Fruit fly (Drosophila melanogaster) whole organism, embryonic: ENCODE results near the gene salr.

ENCODE experiments used
- Antp ChIP-seq: fragments of 200-800 bp; sonication (Bioruptor generic); optimal IDR thresholded peaks from 3 replicates; lab custom pipeline; 2016; ENCODE audit warnings: missing biosample characterization, missing genetic modification characterization
- Asciz ChIP-seq: fragments of 200-800 bp; sonication (Bioruptor generic); optimal IDR thresholded peaks from 2 replicates; lab custom pipeline; 2017; ENCODE audit warnings: missing biosample characterization, mild to moderate bottlenecking, missing genetic modification characterization, missing genetic modification reagents
- Awh ChIP-seq: fragments of 200-800 bp; sonication (Bioruptor generic); IDR thresholded peaks from 2 replicates; pipeline ENCODE4, ENCODE4 v1.3.6; 2022; ENCODE audit warnings: missing biosample characterization, missing genetic modification characterization
- Bgb ChIP-seq: fragments of 200-800 bp; sonication (Bioruptor generic); IDR thresholded peaks from 2 replicates; pipeline ENCODE4 v1.3.6; 2022; ENCODE audit warnings: missing biosample characterization, missing genetic modification characterization; ENCODE audit not compliant: partially characterized antibody
- C15 ChIP-seq: fragments of 200-800 bp; sonication (Bioruptor generic); IDR thresholded peaks from 3 replicates; pipeline ENCODE4 v1.3.6; 2022; ENCODE audit warnings: missing biosample characterization, missing genetic modification characterization
- CG10147 ChIP-seq: fragments of 200-800 bp; sonication (Bioruptor generic); optimal IDR thresholded peaks from 2 replicates; lab custom pipeline; 2019; ENCODE audit warnings: missing biosample characterization, mild to moderate bottlenecking, missing genetic modification characterization, moderate library complexity
- CG10267 ChIP-seq: fragments of 200-800 bp; sonication (Bioruptor generic); optimal IDR thresholded peaks from 2 replicates; lab custom pipeline; 2018; ENCODE audit warnings: missing biosample characterization, mild to moderate bottlenecking, missing genetic modification characterization, moderate library complexity
- CG11085 ChIP-seq: fragments of 200-800 bp; sonication (Bioruptor generic); IDR thresholded peaks from 2 replicates; pipeline ENCODE4 v1.3.6; 2022; ENCODE audit warnings: missing biosample characterization, missing genetic modification characterization
- CG11093 ChIP-seq: fragments of 200-800 bp; sonication (Bioruptor generic); IDR thresholded peaks from 3 replicates; pipeline ENCODE4 v1.3.6; 2022; ENCODE audit warnings: missing biosample characterization, missing genetic modification characterization
- CG11456 ChIP-seq: fragments of 200-800 bp; sonication (Bioruptor generic); IDR thresholded peaks from 3 replicates; pipeline ENCODE4 v1.3.6; 2022; ENCODE audit warnings: missing biosample characterization, missing genetic modification characterization
- CG12155 ChIP-seq: fragments of 200-800 bp; sonication (Bioruptor generic); optimal IDR thresholded peaks from 3 replicates; lab custom pipeline; 2016; ENCODE audit warnings: missing biosample characterization, missing genetic modification characterization
- CG1602 ChIP-seq: fragments of 200-800 bp; sonication (Bioruptor generic); optimal IDR thresholded peaks from 3 replicates; lab custom pipeline; 2016; ENCODE audit warnings: missing biosample characterization, missing genetic modification characterization
- CG16815 ChIP-seq: fragments of 200-800 bp; sonication (Bioruptor generic); optimal IDR thresholded peaks from 3 replicates; lab custom pipeline; 2017; ENCODE audit warnings: missing biosample characterization, mild to moderate bottlenecking, missing genetic modification characterization
- CG2199 ChIP-seq: fragments of 200-800 bp; sonication (Bioruptor generic); IDR thresholded peaks from 3 replicates; pipeline ENCODE4 v1.3.6; 2022; ENCODE audit warnings: missing biosample characterization, missing genetic modification characterization
- CG2678 ChIP-seq: fragments of 200-800 bp; sonication (Bioruptor generic); optimal IDR thresholded peaks from 3 replicates; lab custom pipeline; 2019; ENCODE audit warnings: missing biosample characterization, mild to moderate bottlenecking, missing genetic modification characterization, moderate library complexity
- CG3065 ChIP-seq: fragments of 200-800 bp; sonication (Bioruptor generic); optimal IDR thresholded peaks from 2 replicates; lab custom pipeline; 2016; ENCODE audit warnings: missing biosample characterization, missing genetic modification characterization
- CG31441 ChIP-seq: fragments of 200-800 bp; sonication (Bioruptor generic); IDR thresholded peaks from 2 replicates; pipeline ENCODE4 v1.3.6; 2022; ENCODE audit warnings: missing biosample characterization, missing genetic modification characterization
- CG33557 ChIP-seq: fragments of 200-800 bp; sonication (Bioruptor generic); optimal IDR thresholded peaks from 2 replicates; lab custom pipeline; 2019; ENCODE audit warnings: missing biosample characterization, mild to moderate bottlenecking, missing genetic modification characterization, moderate library complexity
- CG3838 ChIP-seq: fragments of 200-800 bp; sonication (Bioruptor generic); optimal IDR thresholded peaks from 3 replicates; lab custom pipeline; 2016; ENCODE audit warnings: missing biosample characterization, missing genetic modification characterization
- CG4404 ChIP-seq: fragments of 200-800 bp; sonication (Bioruptor generic); IDR thresholded peaks from 2 replicates; pipeline ENCODE4 v1.3.6; 2022; ENCODE audit warnings: missing biosample characterization, missing genetic modification characterization
- CG4617 ChIP-seq: fragments of 200-800 bp; sonication (Bioruptor generic); optimal IDR thresholded peaks from 3 replicates; lab custom pipeline; 2016; ENCODE audit warnings: missing biosample characterization, missing genetic modification characterization, borderline replicate concordance
- CG4730 ChIP-seq: fragments of 200-800 bp; sonication (Bioruptor generic); IDR thresholded peaks from 2 replicates; pipeline ENCODE4 v1.3.6; 2022; ENCODE audit warnings: missing biosample characterization, missing genetic modification characterization
- CG5953 ChIP-seq: fragments of 200-800 bp; sonication (Bioruptor generic); IDR thresholded peaks from 2 replicates; pipeline ENCODE4 v1.3.6; 2022; ENCODE audit warnings: missing biosample characterization, missing genetic modification characterization
- CG6813 ChIP-seq: fragments of 200-800 bp; sonication (Bioruptor generic); optimal IDR thresholded peaks from 2 replicates; lab custom pipeline; 2017; ENCODE audit warnings: missing biosample characterization, missing genetic modification characterization, mild to moderate bottlenecking, moderate library complexity, missing genetic modification reagents
- CG7271 ChIP-seq: fragments of 200-800 bp; sonication (Bioruptor generic); optimal IDR thresholded peaks from 2 replicates; lab custom pipeline; 2018; ENCODE audit warnings: missing biosample characterization, mild to moderate bottlenecking, missing genetic modification characterization, moderate library complexity
- CG7357 ChIP-seq: fragments of 200-800 bp; sonication (Bioruptor generic); IDR thresholded peaks from 3 replicates; pipeline ENCODE4 v1.3.6; 2022; ENCODE audit warnings: missing biosample characterization, missing genetic modification characterization
- CG8281 ChIP-seq: fragments of 200-800 bp; sonication (Bioruptor generic); optimal IDR thresholded peaks from 2 replicates; lab custom pipeline; 2018; ENCODE audit warnings: missing biosample characterization, mild to moderate bottlenecking, missing genetic modification characterization, moderate library complexity
- CG9797 ChIP-seq: fragments of 200-800 bp; sonication (Bioruptor generic); optimal IDR thresholded peaks from 3 replicates; lab custom pipeline; 2018; ENCODE audit warnings: missing biosample characterization, mild to moderate bottlenecking, missing genetic modification characterization
- CoRest ChIP-seq: fragments of 200-800 bp; sonication (Bioruptor generic); optimal IDR thresholded peaks from 3 replicates; lab custom pipeline; 2018; ENCODE audit warnings: missing biosample characterization, mild to moderate bottlenecking, missing genetic modification characterization, moderate library complexity
- Dref ChIP-seq: fragments of 200-800 bp; sonication (Bioruptor generic); IDR thresholded peaks from 2 replicates; pipeline ENCODE4 v1.3.6; 2022; ENCODE audit warnings: missing biosample characterization, missing genetic modification characterization
- E2f1 ChIP-seq: fragments of 200-800 bp; sonication (Bioruptor generic); IDR thresholded peaks from 2 replicates; pipeline ENCODE4 v1.3.6; 2022; ENCODE audit warnings: missing biosample characterization, missing genetic modification characterization
- HmgD ChIP-seq: fragments of 200-800 bp; sonication (Bioruptor generic); optimal IDR thresholded peaks from 3 replicates; lab custom pipeline; 2016; ENCODE audit warnings: missing biosample characterization, missing genetic modification characterization
- Lhr ChIP-seq: fragments of 200-800 bp; sonication (Bioruptor generic); optimal IDR thresholded peaks from 3 replicates; lab custom pipeline; 2017; ENCODE audit warnings: mild to moderate bottlenecking, missing biosample characterization, missing genetic modification reagents, missing genetic modification characterization
- Sox102F ChIP-seq: fragments of 200-800 bp; sonication (Bioruptor generic); optimal IDR thresholded peaks from 2 replicates; lab custom pipeline; 2018; ENCODE audit warnings: missing biosample characterization, mild to moderate bottlenecking, missing genetic modification characterization, moderate library complexity
- Spps ChIP-seq: fragments of 200-800 bp; sonication (Bioruptor generic); optimal IDR thresholded peaks from 2 replicates; lab custom pipeline; 2018; ENCODE audit warnings: missing biosample characterization, mild to moderate bottlenecking, missing genetic modification characterization
- Usf ChIP-seq: fragments of 200-800 bp; sonication (Bioruptor generic); optimal IDR thresholded peaks from 2 replicates; lab custom pipeline; 2017; ENCODE audit warnings: missing genotype, missing biosample characterization, missing genetic modification characterization
- al ChIP-seq: fragments of 200-800 bp; sonication (Bioruptor generic); IDR thresholded peaks from 2 replicates; pipeline ENCODE4 v1.3.6; 2022; ENCODE audit warnings: missing biosample characterization, missing genetic modification characterization
- ase ChIP-seq: fragments of 200-800 bp; sonication (Bioruptor generic); IDR thresholded peaks from 3 replicates; pipeline ENCODE4 v1.3.6; 2022; ENCODE audit warnings: missing biosample characterization, missing genetic modification characterization
- br ChIP-seq: fragments of >200 bp; optimal IDR thresholded peaks from 2 replicates; lab custom pipeline; 2017
- bsh ChIP-seq, 2 experiments: fragments of 200-800 bp; sonication (Bioruptor generic); optimal IDR thresholded peaks; 2 replicates each; lab custom pipeline; 2017 to 2018; ENCODE audit warnings: mild to moderate bottlenecking in 2 of 2, missing biosample characterization in 2 of 2, missing genetic modification characterization in 2 of 2, moderate library complexity in 1 of 2
- chinmo ChIP-seq: fragments of 200-800 bp; sonication (Bioruptor generic); IDR thresholded peaks from 4 replicates; pipeline ENCODE4 v1.3.6; 2022; ENCODE audit warnings: missing biosample characterization, missing genetic modification characterization; ENCODE audit not compliant: partially characterized antibody
- corto ChIP-seq: fragments of 200-800 bp; sonication (Bioruptor generic); optimal IDR thresholded peaks from 2 replicates; lab custom pipeline; 2016; ENCODE audit warnings: missing biosample characterization, mild to moderate bottlenecking, missing genetic modification characterization, moderate library complexity
- dmrt99B ChIP-seq: fragments of 200-800 bp; sonication (Bioruptor generic); optimal IDR thresholded peaks from 2 replicates; lab custom pipeline; 2018; ENCODE audit warnings: missing biosample characterization, mild to moderate bottlenecking, missing genetic modification characterization, moderate library complexity
- maf-S ChIP-seq: fragments of 200-800 bp; sonication (Bioruptor generic); optimal IDR thresholded peaks from 2 replicates; lab custom pipeline; 2016; ENCODE audit warnings: missing biosample characterization, missing genetic modification characterization
- pan ChIP-seq, 4 experiments: fragments of >200 bp in 3 of 4; fragments of 200-800 bp in 1 of 4; sonication (Bioruptor generic) in 1 of 4; optimal IDR thresholded peaks in 3 of 4; IDR thresholded peaks in 1 of 4; 2 replicates each; pipeline versions ENCODE4 v1.3.6 to Lab custom; 2017 to 2022; ENCODE audit warnings: missing biosample characterization in 2 of 4, missing genetic modification characterization in 2 of 4, mixed read lengths in 1 of 4
- sd ChIP-seq: fragments of 200-800 bp; sonication (Bioruptor generic); optimal IDR thresholded peaks from 3 replicates; lab custom pipeline; 2018; ENCODE audit warnings: missing biosample characterization, mild to moderate bottlenecking, missing genetic modification characterization, moderate library complexity
- sim ChIP-seq: fragments of 200-800 bp; sonication (Bioruptor generic); IDR thresholded peaks from 2 replicates; pipeline ENCODE4 v1.3.6; 2022; ENCODE audit warnings: missing biosample characterization, missing genetic modification characterization
- tna ChIP-seq: fragments of 200-800 bp; sonication (Bioruptor generic); IDR thresholded peaks from 2 replicates; pipeline ENCODE4 v1.3.6; 2022; ENCODE audit warnings: missing biosample characterization, missing genetic modification characterization; ENCODE audit not compliant: partially characterized antibody
- tup ChIP-seq: fragments of 200-800 bp; sonication (Bioruptor generic); optimal IDR thresholded peaks from 2 replicates; lab custom pipeline; 2016; ENCODE audit warnings: missing biosample characterization, mild to moderate bottlenecking, missing genetic modification characterization, moderate library complexity
- vfl ChIP-seq: fragments of 200-800 bp; sonication (Bioruptor generic); optimal IDR thresholded peaks from 2 replicates; lab custom pipeline; 2016; ENCODE audit warnings: missing biosample characterization, missing genetic modification characterization
- zfh1 ChIP-seq: fragments of 200-800 bp; sonication (Bioruptor generic); IDR thresholded peaks from 3 replicates; pipeline ENCODE4 v1.3.6; 2022; ENCODE audit warnings: missing biosample characterization, missing genetic modification characterization

The salr gene

DNA sequence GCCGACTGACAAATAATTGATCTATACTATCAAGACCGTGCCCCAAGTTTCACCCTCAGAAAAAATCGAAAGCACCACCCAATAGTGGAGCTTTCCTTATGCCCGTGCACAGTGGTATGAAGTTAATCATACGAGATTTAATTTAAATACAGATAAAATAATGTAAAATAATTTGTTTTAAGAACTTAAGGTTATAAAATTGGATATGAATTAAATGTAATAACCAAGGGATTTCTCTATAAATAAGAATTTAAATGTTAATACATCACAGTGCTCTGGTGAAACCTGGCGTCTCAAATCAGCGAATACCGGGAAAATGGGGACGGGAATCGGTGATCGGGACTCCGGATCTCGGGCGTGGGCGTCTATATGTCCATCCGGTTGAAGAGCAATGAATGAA, 44.4 kb downstream of the salr start (continued):
- TF ChIP-seq Sox102F (GFP tag; lab: Kevin White, UChicago) (peak; percentile 50), CG7271 (no peak), Antp (GFP tag; lab: Kevin White, UChicago) (no peak), CG5953 (GFP tag; lab: Robert Waterston, UW) (no peak), ase (no peak), Awh (GFP tag; lab: Robert Waterston, UW) (no peak), Dref (GFP tag; lab: Robert Waterston, UW) (no peak), CG3838 (GFP tag; lab: Kevin White, UChicago) (no peak), Bgb (no peak), HmgD (no peak), CG4404 (no peak), CG10147 (GFP tag; lab: Kevin White, UChicago) (no peak), dmrt99B (peak; percentile 18), sd (tag; lab: Kevin White, UChicago) (no peak), CG11456 (GFP tag; lab: Robert Waterston, UW) (no peak), Spps (tag; lab: Kevin White, UChicago) (no peak), chinmo (GFP tag; lab: Robert Waterston, UW) (no peak), CG4617 (GFP tag; lab: Kevin White, UChicago) (no peak), CG11085 (GFP tag; lab: Robert Waterston, UW) (no peak), bsh (GFP tag; optimal IDR thresholded peaks at IDR 0.05; lab: Kevin White, UChicago) (peak in 1 of 2 experiments; percentile 42), CG9797 (no peak), CG4730 (GFP tag; lab: Robert Waterston, UW) (no peak), vfl (GFP tag; lab: Kevin White, UChicago) (no peak), pan (optimal IDR thresholded peaks at IDR 0.05; lab: Kevin White, UChicago) (no peak), pan (GFP tag; optimal IDR thresholded peaks at IDR 0.05 in 1 of 2, IDR thresholded peaks at IDR 0.05 in 1 of 2) (no peak), CoRest (tag; lab: Kevin White, UChicago) (no peak), Usf (GFP tag; lab: Kevin White, UChicago) (no peak), CG3065 (no peak), CG31441 (GFP tag; lab: Robert Waterston, UW) (0 out of 2 replicates have a peak, but pooled peaks have one; percentile 13), al (GFP tag; lab: Robert Waterston, UW) (no peak), corto (no peak), br (lab: Kevin White, UChicago) (no peak), CG8281 (no peak), C15 (no peak), tna (GFP tag; lab: Robert Waterston, UW) (no peak), CG1602 (GFP tag; lab: Kevin White, UChicago) (no peak), CG33557 (GFP tag; lab: Kevin White, UChicago) (no peak), tup (GFP tag; lab: Kevin White, UChicago) (no peak), CG2199 (GFP tag; lab: Robert Waterston, UW) (no peak), sim (GFP tag; lab: Robert Waterston, UW) (no peak), zfh1 (GFP tag; lab: Robert Waterston, UW) (no peak), CG12155 (GFP tag; lab: Kevin White, UChicago) (no peak), Asciz (no peak), CG10267 (tag; lab: Kevin White, UChicago) (no peak), maf-S (GFP tag; lab: Kevin White, UChicago) (no peak), CG11093 (no peak), CG2678 (tag; lab: Kevin White, UChicago) (peak; percentile 25), CG16815 (GFP tag; lab: Kevin White, UChicago) (no peak), CG7357 (GFP tag; lab: Robert Waterston, UW) (no peak), Lhr (no peak), CG6813 (GFP tag; lab: Kevin White, UChicago) (no peak), E2f1 (GFP tag; lab: Robert Waterston, UW) (no peak)
